Worm (Caenorhabditis elegans): ENCODE results near the gene rfc-4.
A peak's percentile ranks its signal among the peaks of the same experiment; 100 is the strongest.

DNA sequence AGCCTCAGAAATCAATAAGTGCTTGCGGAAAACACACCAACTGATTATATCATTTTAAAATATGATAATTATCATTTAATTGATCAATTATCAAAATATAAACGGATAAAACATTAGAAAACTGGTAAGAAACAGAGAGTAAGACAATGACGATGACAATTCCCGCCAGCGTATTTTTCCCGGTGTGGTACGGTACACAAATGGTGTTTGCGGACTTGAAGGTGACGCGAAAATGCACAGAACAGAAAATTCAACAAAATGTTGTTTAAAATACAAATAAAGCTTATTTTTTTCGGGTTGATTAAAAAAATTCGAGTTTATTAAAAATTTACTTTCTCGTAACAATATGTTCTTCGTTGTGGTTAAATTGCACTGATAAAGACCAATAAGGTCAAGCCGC is 10.9 kb upstream of the rfc-4 start:
- TF ChIP-seq nhr-12 (tag; optimal IDR thresholded peaks at IDR 0.05) (no peak), dpl-1 (GFP tag; optimal IDR thresholded peaks at IDR 0.05) (peak; percentile 52 to 78 (median 69)), lin-15B (tag; optimal IDR thresholded peaks at IDR 0.05) (no peak), snpc-4 (tag; optimal IDR thresholded peaks at IDR 0.05) (no peak), nhr-11 (tag; optimal IDR thresholded peaks at IDR 0.05) (no peak), ceh-82 (tag; optimal IDR thresholded peaks at IDR 0.05) (peak in 1 of 3 experiments; percentile 36), unc-130 (tag; optimal IDR thresholded peaks at IDR 0.05) (no peak), nhr-84 (tag; optimal IDR thresholded peaks at IDR 0.05) (no peak), F16B12.6 (tag; optimal IDR thresholded peaks at IDR 0.05) (peak; percentile 90), nhr-71 (tag; optimal IDR thresholded peaks at IDR 0.05) (peak; percentile 34), fos-1 (tag; optimal IDR thresholded peaks at IDR 0.05) (no peak), nhr-77 (tag; optimal IDR thresholded peaks at IDR 0.05) (no peak), lin-39 (tag; optimal IDR thresholded peaks at IDR 0.05) (no peak)

Data from whole organism, L1 larva.